Fruit fly (Drosophila melanogaster) whole organism, pupa: ENCODE results near the gene CG45154.

Source experiments
- CG10348 ChIP-seq: fragments of 200-800 bp; sonication (Bioruptor generic); IDR thresholded peaks from 2 replicates; pipeline ENCODE4 v1.3.6; 2022; ENCODE audit warnings: missing biosample characterization, missing genetic modification characterization
- CG12605 ChIP-seq: fragments of 200-800 bp; sonication (Bioruptor generic); IDR thresholded peaks from 2 replicates; pipeline ENCODE4 v1.3.6; 2022; ENCODE audit warnings: missing biosample characterization, missing genetic modification characterization
- CG13204 ChIP-seq: fragments of 200-800 bp; sonication (Bioruptor generic); optimal IDR thresholded peaks from 2 replicates; lab custom pipeline; 2018; ENCODE audit warnings: missing biosample characterization, mild to moderate bottlenecking, missing genetic modification characterization, moderate library complexity
- CG14655 ChIP-seq: fragments of 200-800 bp; sonication (Bioruptor generic); optimal IDR thresholded peaks from 3 replicates; lab custom pipeline; 2017; ENCODE audit warnings: mild to moderate bottlenecking, missing biosample characterization, missing genetic modification reagents, missing genetic modification characterization
- CG15710 ChIP-seq: fragments of 200-800 bp; sonication (Bioruptor generic); optimal IDR thresholded peaks from 2 replicates; lab custom pipeline; 2018; ENCODE audit warnings: missing biosample characterization, mild to moderate bottlenecking, missing genetic modification characterization, moderate library complexity
- CG17806 ChIP-seq: fragments of 200-800 bp; sonication (Bioruptor generic); optimal IDR thresholded peaks from 2 replicates; lab custom pipeline; 2018; ENCODE audit warnings: missing biosample characterization, mild to moderate bottlenecking, missing genetic modification characterization, moderate library complexity
- CG32121 ChIP-seq: fragments of 200-800 bp; sonication (Bioruptor generic); IDR thresholded peaks from 2 replicates; pipeline ENCODE4 v1.3.6; 2022; ENCODE audit warnings: missing biosample characterization, missing genetic modification characterization
- CG34367 ChIP-seq: fragments of 200-800 bp; sonication (Bioruptor generic); optimal IDR thresholded peaks from 2 replicates; lab custom pipeline; 2018; ENCODE audit warnings: missing biosample characterization, mild to moderate bottlenecking, missing genetic modification characterization
- CG4496 ChIP-seq: fragments of 200-800 bp; sonication (Bioruptor generic); IDR thresholded peaks from 3 replicates; pipeline ENCODE4 v1.3.6; 2022; ENCODE audit warnings: missing biosample characterization, missing genetic modification characterization
- CG8159 ChIP-seq: fragments of 200-800 bp; sonication (Bioruptor generic); optimal IDR thresholded peaks from 3 replicates; lab custom pipeline; 2018; ENCODE audit warnings: missing biosample characterization, mild to moderate bottlenecking, missing genetic modification characterization, moderate library complexity
- CG8301 ChIP-seq: fragments of 200-800 bp; sonication (Bioruptor generic); optimal IDR thresholded peaks from 2 replicates; lab custom pipeline; 2018; ENCODE audit warnings: missing biosample characterization, mild to moderate bottlenecking, missing genetic modification characterization
- CG9948 ChIP-seq: fragments of 200-800 bp; sonication (Bioruptor generic); optimal IDR thresholded peaks from 2 replicates; lab custom pipeline; 2018; ENCODE audit warnings: missing biosample characterization, mild to moderate bottlenecking, missing genetic modification characterization, moderate library complexity
- D1 ChIP-seq: fragments of 200-800 bp; sonication (Bioruptor generic); optimal IDR thresholded peaks from 2 replicates; lab custom pipeline; 2018; ENCODE audit warnings: missing biosample characterization, mild to moderate bottlenecking, missing genetic modification characterization, moderate library complexity
- EcR ChIP-seq: fragments of 200-800 bp; sonication (Bioruptor generic); optimal IDR thresholded peaks from 3 replicates; lab custom pipeline; 2019; ENCODE audit warnings: missing biosample characterization, missing genetic modification characterization, mild to moderate bottlenecking, moderate library complexity, missing genetic modification reagents
- Ets98B ChIP-seq: fragments of 200-800 bp; sonication (Bioruptor generic); IDR thresholded peaks from 2 replicates; pipeline ENCODE4 v1.3.6; 2022; ENCODE audit warnings: missing biosample characterization, missing genetic modification characterization
- Pif1A ChIP-seq: fragments of 200-800 bp; sonication (Bioruptor generic); optimal IDR thresholded peaks from 3 replicates; lab custom pipeline; 2016; ENCODE audit warnings: missing biosample characterization, missing genetic modification characterization
- Pif1B ChIP-seq: fragments of 200-800 bp; sonication (Bioruptor generic); optimal IDR thresholded peaks from 3 replicates; lab custom pipeline; 2016; ENCODE audit warnings: missing biosample characterization, missing genetic modification characterization
- Snoo ChIP-seq: fragments of 200-800 bp; sonication (Bioruptor generic); optimal IDR thresholded peaks from 3 replicates; lab custom pipeline; 2017; ENCODE audit warnings: missing biosample characterization, mild to moderate bottlenecking, missing genetic modification characterization, inconsistent platforms
- fd96Ca ChIP-seq: fragments of 200-800 bp; sonication (Bioruptor generic); IDR thresholded peaks from 3 replicates; pipeline ENCODE4 v1.3.6; 2022; ENCODE audit warnings: missing biosample characterization, missing genetic modification characterization
- gl ChIP-seq: fragments of 200-800 bp; sonication (Bioruptor generic); optimal IDR thresholded peaks from 2 replicates; lab custom pipeline; 2018; ENCODE audit warnings: missing biosample characterization, mild to moderate bottlenecking, missing genetic modification characterization
- rn ChIP-seq: fragments of 200-800 bp; sonication (Bioruptor generic); IDR thresholded peaks from 2 replicates; pipeline ENCODE4 v1.3.6; 2022; ENCODE audit warnings: missing biosample characterization, missing genetic modification characterization

The CG45154 gene

DNA sequence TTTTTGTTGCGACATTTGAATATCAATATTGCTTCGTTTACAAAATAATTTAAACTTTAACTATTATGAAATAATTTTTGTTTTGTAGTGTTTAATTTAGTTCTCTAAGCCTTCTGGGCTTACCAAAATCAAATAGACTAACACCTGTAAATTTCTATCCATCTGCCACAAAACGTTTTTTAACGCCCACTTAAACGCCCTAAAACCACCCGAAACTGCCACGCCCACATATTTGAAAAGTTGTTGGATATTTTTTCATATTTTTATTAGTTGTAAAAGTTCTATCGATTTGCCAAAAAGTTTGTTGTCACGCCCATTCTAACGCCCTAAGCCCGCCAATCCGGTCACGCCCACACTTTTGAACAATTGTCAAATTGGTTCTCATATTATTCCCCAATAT is at the start of gene CG45154:
CG45154 (minus strand) TSS at position 101 of the 400 bp plus-strand sequence.
- TF ChIP-seq Pif1A (no peak), CG32121 (GFP tag; lab: Robert Waterston, UW) (no peak), rn (GFP tag; lab: Robert Waterston, UW) (no peak), CG12605 (no peak), fd96Ca (no peak), Pif1B (GFP tag; lab: Kevin White, UChicago) (no peak)

DNA sequence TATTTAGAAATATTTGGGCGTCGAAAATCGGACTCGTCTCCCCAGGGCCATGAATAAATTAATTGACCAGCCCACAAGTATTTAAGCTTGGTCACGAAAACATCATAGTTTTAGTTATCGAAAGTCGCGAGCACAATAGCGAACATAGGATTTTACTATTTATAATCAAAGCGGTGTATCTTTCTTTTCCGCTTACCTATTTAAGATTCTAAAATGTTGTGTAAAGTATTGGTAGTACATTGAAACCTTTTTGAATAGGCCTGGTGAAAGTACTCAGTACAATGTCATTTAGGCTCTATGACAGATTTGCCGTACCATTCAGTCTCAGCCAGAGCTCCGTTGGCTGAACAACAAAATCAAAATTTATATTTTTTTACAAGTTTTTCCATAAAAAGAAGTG is 46.1 kb upstream of the CG45154 start, which contains the start of gene ccb:
ccb (plus strand) TSS at position 301 of the 400 bp plus-strand sequence.
- TF ChIP-seq Pif1A = no peak
- no peak for TF ChIP-seq CG12605
- no peak for TF ChIP-seq CG13204 (GFP tag; lab: Kevin White, UChicago)

DNA sequence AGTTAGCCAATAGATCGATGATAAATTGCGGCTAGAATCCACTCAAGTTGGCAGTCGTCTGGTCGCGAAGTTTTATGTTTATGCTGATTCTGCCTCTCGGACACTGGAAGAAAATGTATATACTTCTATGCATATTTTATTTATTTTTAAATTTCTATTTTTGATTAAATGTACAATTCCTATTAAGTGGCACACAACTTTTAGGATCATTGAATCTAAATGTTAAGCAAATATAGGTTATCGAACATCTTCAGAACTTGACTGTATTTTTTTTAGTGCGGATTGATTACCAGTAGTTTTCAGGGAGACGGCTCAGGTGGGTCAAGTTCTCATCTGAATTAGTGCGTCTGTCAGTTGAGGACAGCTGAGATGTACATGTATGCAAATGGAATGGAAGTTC is 19.6 kb downstream of the CG45154 start:
- TF ChIP-seq CG17806 (tag; lab: Kevin White, UChicago) = peak; percentile 73
- no peak for TF ChIP-seq CG32121 (GFP tag; lab: Robert Waterston, UW)
- TF ChIP-seq CG8159 (tag; lab: Kevin White, UChicago) = peak; percentile 80
- TF ChIP-seq EcR = no peak
- peak; percentile 17 for TF ChIP-seq gl (tag; lab: Kevin White, UChicago)
- TF ChIP-seq CG9948 (tag; lab: Kevin White, UChicago) = peak; percentile 67
- TF ChIP-seq CG12605 = peak; percentile 11; the same call in 1 of the 2 replicates
- peak; percentile 39 for TF ChIP-seq CG8301 (tag; lab: Kevin White, UChicago)
- peak; percentile 69 for TF ChIP-seq CG15710 (tag; lab: Kevin White, UChicago)
- TF ChIP-seq Ets98B = 0 out of 2 replicates have a peak, but pooled peaks have one; percentile 6
- TF ChIP-seq CG14655 (GFP tag; lab: Kevin White, UChicago) = peak; percentile 67
- no peak for TF ChIP-seq rn (GFP tag; lab: Robert Waterston, UW)
- peak; percentile 25 for TF ChIP-seq Pif1B (GFP tag; lab: Kevin White, UChicago)
- TF ChIP-seq D1 (tag; lab: Kevin White, UChicago) = peak; percentile 33
- no peak for TF ChIP-seq fd96Ca
- peak; percentile 36 for TF ChIP-seq Pif1A
- peak; percentile 56; the same call in 2 of the 3 replicates for TF ChIP-seq CG4496 (GFP tag; lab: Robert Waterston, UW)
- peak; percentile 55 for TF ChIP-seq CG34367 (tag; lab: Kevin White, UChicago)
- TF ChIP-seq, all 21 proteins: peak for 14

DNA sequence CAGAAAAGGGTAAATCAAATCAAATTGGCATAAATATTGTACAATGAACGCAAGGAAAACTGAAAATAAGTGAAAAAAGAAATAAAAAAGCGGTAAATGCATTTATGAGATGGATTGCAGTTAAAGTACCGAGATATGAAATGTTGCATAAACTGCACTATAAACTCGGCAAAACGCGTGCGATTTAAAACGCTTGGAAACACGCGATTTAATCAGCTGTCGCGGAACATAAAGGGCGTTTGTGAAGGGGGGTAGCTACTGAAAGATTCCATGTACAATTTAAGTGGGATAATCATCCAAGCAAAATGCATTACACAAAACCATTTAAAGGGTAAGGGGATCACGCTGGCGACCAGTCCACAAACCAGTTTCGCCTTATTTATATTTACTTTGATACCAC is 20.1 kb downstream of the CG45154 start:
- TF ChIP-seq CG9948 (tag; lab: Kevin White, UChicago) = no peak
- no peak for TF ChIP-seq CG8301 (tag; lab: Kevin White, UChicago)
- no peak for TF ChIP-seq EcR

DNA sequence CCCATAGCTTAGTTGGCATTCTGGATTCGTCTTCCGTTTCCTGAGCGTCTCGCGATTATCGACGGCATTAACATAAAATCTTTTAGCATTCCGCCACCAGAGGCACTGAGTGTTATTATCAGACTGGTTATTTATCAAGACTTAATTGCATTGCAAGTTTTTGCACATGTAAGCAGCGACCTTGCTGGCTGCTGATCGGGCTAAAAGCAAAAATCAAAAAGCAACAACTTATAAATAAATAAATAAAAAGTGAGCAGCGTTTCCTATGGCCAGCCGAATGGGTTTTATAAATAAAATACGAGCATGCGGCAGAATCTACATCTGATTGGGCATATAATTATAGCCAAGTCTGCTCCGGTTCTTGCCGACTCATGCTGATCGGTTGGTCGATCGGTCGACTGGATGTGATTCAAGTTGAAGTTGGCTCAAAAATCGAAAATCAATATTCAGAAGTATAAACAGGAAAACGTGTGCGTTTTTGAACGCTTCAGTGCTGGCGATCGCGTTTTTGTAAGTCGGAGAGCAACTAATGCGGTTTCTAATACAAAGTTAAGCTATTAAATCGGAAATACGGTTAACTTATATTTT is 20.8 kb downstream of the CG45154 start:
- TF ChIP-seq CG15710 (tag; lab: Kevin White, UChicago) = no peak
- TF ChIP-seq CG8301 (tag; lab: Kevin White, UChicago) = no peak
- no peak for TF ChIP-seq D1 (tag; lab: Kevin White, UChicago)
- no peak for TF ChIP-seq CG32121 (GFP tag; lab: Robert Waterston, UW)
- TF ChIP-seq fd96Ca = no peak
- TF ChIP-seq Pif1B (GFP tag; lab: Kevin White, UChicago) = no peak

- TF ChIP-seq Ets98B (peak; percentile 70), Snoo (tag; lab: Kevin White, UChicago) (peak; percentile 85), fd96Ca (peak; percentile 50; the same call in 1 of the 3 replicates), gl (tag; lab: Kevin White, UChicago) (peak; percentile 2), CG34367 (tag; lab: Kevin White, UChicago) (peak; percentile 51), CG12605 (peak; percentile 17; the same call in 1 of the 2 replicates), EcR (no peak), rn (GFP tag; lab: Robert Waterston, UW) (peak; percentile 67), CG9948 (tag; lab: Kevin White, UChicago) (peak; percentile 59), CG8301 (tag; lab: Kevin White, UChicago) (peak; percentile 49), D1 (tag; lab: Kevin White, UChicago) (no peak), CG10348 (no peak), Pif1B (GFP tag; lab: Kevin White, UChicago) (peak; percentile 64), CG32121 (GFP tag; lab: Robert Waterston, UW) (peak; percentile 73), CG13204 (GFP tag; lab: Kevin White, UChicago) (no peak), CG17806 (tag; lab: Kevin White, UChicago) (peak; percentile 65), CG14655 (GFP tag; lab: Kevin White, UChicago) (peak; percentile 65), CG8159 (tag; lab: Kevin White, UChicago) (peak; percentile 78), CG4496 (GFP tag; lab: Robert Waterston, UW) (peak; percentile 75; the same call in 2 of the 3 replicates), Pif1A (peak; percentile 79), CG15710 (tag; lab: Kevin White, UChicago) (peak; percentile 70)
These were observed 22.7 kb downstream of the CG45154 start for dm6 chrX:21124176-21124575.

DNA sequence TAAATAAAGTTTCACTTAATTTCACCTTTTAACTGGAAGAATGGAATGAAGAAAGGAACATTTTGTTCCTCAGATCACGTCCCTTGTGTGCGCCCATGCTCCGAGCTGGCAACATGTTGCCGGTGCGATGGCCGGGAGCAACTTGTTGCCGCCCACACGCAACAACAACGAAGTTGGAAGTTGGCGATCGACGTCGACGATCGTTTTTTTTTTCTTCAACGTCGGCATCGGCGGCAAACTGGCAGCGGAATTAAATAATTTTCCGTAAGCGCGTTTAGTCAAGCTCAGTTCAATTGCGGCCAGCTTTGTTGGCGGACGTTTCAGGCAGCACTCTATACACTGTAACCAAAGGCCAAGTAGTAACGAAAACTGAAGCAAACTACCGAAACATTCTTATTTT is 23.3 kb downstream of the CG45154 start, which contains the start of gene ldd:
ldd (plus strand) TSS at position 136 of the 400 bp plus-strand sequence.
- TF ChIP-seq Snoo (tag; lab: Kevin White, UChicago) = no peak
- TF ChIP-seq gl (tag; lab: Kevin White, UChicago) = no peak
- no peak for TF ChIP-seq CG9948 (tag; lab: Kevin White, UChicago)
- TF ChIP-seq CG12605 = no peak
- 0 out of 2 replicates have a peak, but pooled peaks have one; percentile 7 for TF ChIP-seq Ets98B
- no peak for TF ChIP-seq CG17806 (tag; lab: Kevin White, UChicago)
- no peak for TF ChIP-seq D1 (tag; lab: Kevin White, UChicago)
- no peak for TF ChIP-seq Pif1B (GFP tag; lab: Kevin White, UChicago)
- no peak for TF ChIP-seq Pif1A
- no peak for TF ChIP-seq fd96Ca
- peak; percentile 18 for TF ChIP-seq EcR
- TF ChIP-seq CG14655 (GFP tag; lab: Kevin White, UChicago) = no peak
- no peak for TF ChIP-seq CG34367 (tag; lab: Kevin White, UChicago)
- TF ChIP-seq CG13204 (GFP tag; lab: Kevin White, UChicago) = peak; percentile 73
- TF ChIP-seq CG8159 (tag; lab: Kevin White, UChicago) = no peak
- no peak for TF ChIP-seq CG8301 (tag; lab: Kevin White, UChicago)
- no peak for TF ChIP-seq CG32121 (GFP tag; lab: Robert Waterston, UW)
- TF ChIP-seq rn (GFP tag; lab: Robert Waterston, UW) = no peak
- no peak for TF ChIP-seq CG15710 (tag; lab: Kevin White, UChicago)
- TF ChIP-seq CG10348 = no peak
- TF ChIP-seq, all 21 proteins: peak for 3
